Fruit fly (Drosophila melanogaster) whole organism, pupa: ENCODE measurements around the gene CG11836.

Experiments
- CG12605 ChIP-seq: fragments of 200-800 bp; sonication (Bioruptor generic); IDR thresholded peaks from 2 replicates; pipeline ENCODE4 v1.3.6; 2022; ENCODE audit warnings: missing biosample characterization, missing genetic modification characterization
- CG32121 ChIP-seq: fragments of 200-800 bp; sonication (Bioruptor generic); IDR thresholded peaks from 2 replicates; pipeline ENCODE4 v1.3.6; 2022; ENCODE audit warnings: missing biosample characterization, missing genetic modification characterization
- CG34367 ChIP-seq: fragments of 200-800 bp; sonication (Bioruptor generic); optimal IDR thresholded peaks from 2 replicates; lab custom pipeline; 2018; ENCODE audit warnings: missing biosample characterization, mild to moderate bottlenecking, missing genetic modification characterization
- CG4496 ChIP-seq: fragments of 200-800 bp; sonication (Bioruptor generic); IDR thresholded peaks from 3 replicates; pipeline ENCODE4 v1.3.6; 2022; ENCODE audit warnings: missing biosample characterization, missing genetic modification characterization
- CG8159 ChIP-seq: fragments of 200-800 bp; sonication (Bioruptor generic); optimal IDR thresholded peaks from 3 replicates; lab custom pipeline; 2018; ENCODE audit warnings: missing biosample characterization, mild to moderate bottlenecking, missing genetic modification characterization, moderate library complexity
- CG8301 ChIP-seq: fragments of 200-800 bp; sonication (Bioruptor generic); optimal IDR thresholded peaks from 2 replicates; lab custom pipeline; 2018; ENCODE audit warnings: missing biosample characterization, mild to moderate bottlenecking, missing genetic modification characterization
- D1 ChIP-seq: fragments of 200-800 bp; sonication (Bioruptor generic); optimal IDR thresholded peaks from 2 replicates; lab custom pipeline; 2018; ENCODE audit warnings: missing biosample characterization, mild to moderate bottlenecking, missing genetic modification characterization, moderate library complexity
- Pif1A ChIP-seq: fragments of 200-800 bp; sonication (Bioruptor generic); optimal IDR thresholded peaks from 3 replicates; lab custom pipeline; 2016; ENCODE audit warnings: missing biosample characterization, missing genetic modification characterization
- fd96Ca ChIP-seq: fragments of 200-800 bp; sonication (Bioruptor generic); IDR thresholded peaks from 3 replicates; pipeline ENCODE4 v1.3.6; 2022; ENCODE audit warnings: missing biosample characterization, missing genetic modification characterization

DNA sequence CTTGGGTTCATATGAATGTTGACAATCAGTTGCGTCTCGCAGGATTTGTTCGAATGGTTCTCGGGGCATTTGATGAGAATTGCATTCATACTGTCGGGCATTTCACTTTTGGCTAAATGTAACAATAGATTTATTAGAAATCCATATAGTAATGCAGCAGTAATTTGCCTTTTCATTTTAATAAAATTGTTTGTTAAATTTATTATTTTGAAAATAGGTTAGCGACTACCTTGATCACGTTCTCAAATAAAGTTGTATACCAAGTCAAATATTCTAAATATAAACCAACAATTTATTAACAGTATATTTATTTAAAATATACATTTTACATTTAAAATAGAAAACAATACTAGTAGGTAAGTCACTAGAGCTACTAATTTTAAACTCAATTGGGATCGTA, 38.0 kb downstream of the CG11836 start, which contains the start of gene CG34027:
- TF ChIP-seq CG32121 (GFP tag; lab: Robert Waterston, UW) (no peak), CG4496 (GFP tag; lab: Robert Waterston, UW) (no peak), fd96Ca (GFP tag; lab: Robert Waterston, UW) (no peak), Pif1A (GFP tag; lab: Kevin White, UChicago) (no peak), D1 (tag; lab: Kevin White, UChicago) (no peak), CG8159 (no peak), CG8301 (no peak), CG12605 (GFP tag; lab: Robert Waterston, UW) (no peak), CG34367 (no peak)
